Worm (Caenorhabditis elegans) whole organism, L1 larva: ENCODE measurements around the gene alp-1.

Experiments used
- egl-27 ChIP-seq, 2 experiments: fragments of 150-350 bp in 1 of 2; sonication (generic microtip); optimal IDR thresholded peaks; 3 replicates each; lab custom pipeline; 2017 to 2018; ENCODE audit warnings: missing biosample characterization in 2 of 2, missing genetic modification characterization in 2 of 2, missing genetic modification reagents in 2 of 2
- fos-1 ChIP-seq: fragments of 150-350 bp; optimal IDR thresholded peaks from 2 replicates; lab custom pipeline; 2014; ENCODE audit warnings: missing biosample characterization, missing genetic modification characterization
- lin-35 ChIP-seq, 2 experiments: fragments of 150-350 bp; optimal IDR thresholded peaks; 2 replicates each; lab custom pipeline; 2014; ENCODE audit warnings: missing biosample characterization in 2 of 2, missing genetic modification characterization in 2 of 2, missing genetic modification reagents in 2 of 2
- skn-1 ChIP-seq: fragments of 150-350 bp; optimal IDR thresholded peaks from 2 replicates; lab custom pipeline; 2014; ENCODE audit warnings: missing biosample characterization, missing genetic modification characterization
- tlp-1 ChIP-seq: fragments of 150-350 bp; optimal IDR thresholded peaks from 2 replicates; lab custom pipeline; 2014; ENCODE audit warnings: missing biosample characterization, missing genetic modification characterization

DNA sequence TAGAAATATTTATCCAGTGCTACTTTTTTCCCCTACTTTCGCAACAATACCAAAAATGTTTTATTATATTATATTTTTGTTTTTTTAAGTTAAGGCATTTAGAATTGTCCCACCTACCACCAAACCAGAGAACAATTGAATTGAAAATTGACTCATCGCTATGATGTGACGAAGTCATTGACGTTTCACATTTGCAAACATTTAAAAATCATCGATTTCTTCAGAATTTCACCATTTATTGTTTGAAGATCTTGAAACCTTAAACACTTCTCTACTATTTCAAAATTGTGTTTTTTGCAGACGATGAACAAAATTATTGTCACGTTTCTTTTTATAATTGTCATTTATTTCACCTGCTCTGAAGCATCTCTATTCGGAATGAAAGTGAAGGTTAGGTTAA, 28.9 kb downstream of the alp-1 start, which contains the start of gene C09G9.8:
- TF ChIP-seq tlp-1 (tag; lab: Kevin White, UChicago) (no peak), lin-35 (GFP tag; optimal IDR thresholded peaks at IDR 0.05; lab: Kevin White, UChicago) (no peak), fos-1 (tag; lab: Kevin White, UChicago) (no peak), egl-27 (tag; optimal IDR thresholded peaks at IDR 0.05; lab: Kevin White, UChicago) (no peak), skn-1 (no peak)
